Worm (Caenorhabditis elegans): Measurements from ENCODE around the gene F56D6.19.

- TF ChIP-seq pha-4 (GFP tag; IDR thresholded peaks at IDR 0.05) (no peak), pha-4 (tag; optimal IDR thresholded peaks at IDR 0.05) (no peak), lin-39 (tag; optimal IDR thresholded peaks at IDR 0.05) (no peak), nhr-76 (tag; optimal IDR thresholded peaks at IDR 0.05) (no peak), ztf-11 (tag; optimal IDR thresholded peaks at IDR 0.05) (no peak), ztf-7 (tag; optimal IDR thresholded peaks at IDR 0.05) (no peak), mdl-1 (tag; optimal IDR thresholded peaks at IDR 0.05) (no peak)
Observed at ce11 chrIV:3906393-3906792, 8.2 kb upstream of the F56D6.19 start, which contains the start of gene F56D6.11.

Data from whole organism, L4 larva.